Worm (Caenorhabditis elegans): ENCODE measurements around the gene srh-67.

The srh-67 gene

DNA sequence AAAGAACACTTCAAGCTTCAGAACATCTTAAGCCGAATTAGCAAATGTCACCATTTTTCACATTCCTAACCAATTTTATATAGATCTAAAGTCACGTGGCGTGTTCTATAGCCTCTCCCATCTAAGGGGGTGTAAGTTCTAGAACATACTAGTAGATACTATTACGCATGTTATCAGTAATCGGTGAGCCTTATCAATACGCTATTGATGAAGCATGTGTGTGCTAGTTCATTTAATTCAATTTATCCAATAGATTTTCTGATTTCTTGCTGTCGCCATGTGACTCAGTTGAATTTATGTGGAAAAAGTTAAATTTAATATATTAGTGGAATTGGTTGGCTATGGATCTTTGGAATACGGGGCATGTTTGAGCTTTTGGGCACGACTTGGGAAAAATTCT is 2.2 kb upstream of the srh-67 start:
- TF ChIP-seq dmd-4 (tag; optimal IDR thresholded peaks at IDR 0.05; ENCODE audit: borderline replicate concordance) (no peak), elt-2 (tag; optimal IDR thresholded peaks at IDR 0.05) (no peak), fkh-6 (tag; optimal IDR thresholded peaks at IDR 0.05) (no peak), hlh-30 (tag; optimal IDR thresholded peaks at IDR 0.05; ENCODE audit: insufficient read depth) (no peak), ceh-22 (tag; optimal IDR thresholded peaks at IDR 0.05) (no peak), nhr-11 (tag; optimal IDR thresholded peaks at IDR 0.05) (no peak)

DNA sequence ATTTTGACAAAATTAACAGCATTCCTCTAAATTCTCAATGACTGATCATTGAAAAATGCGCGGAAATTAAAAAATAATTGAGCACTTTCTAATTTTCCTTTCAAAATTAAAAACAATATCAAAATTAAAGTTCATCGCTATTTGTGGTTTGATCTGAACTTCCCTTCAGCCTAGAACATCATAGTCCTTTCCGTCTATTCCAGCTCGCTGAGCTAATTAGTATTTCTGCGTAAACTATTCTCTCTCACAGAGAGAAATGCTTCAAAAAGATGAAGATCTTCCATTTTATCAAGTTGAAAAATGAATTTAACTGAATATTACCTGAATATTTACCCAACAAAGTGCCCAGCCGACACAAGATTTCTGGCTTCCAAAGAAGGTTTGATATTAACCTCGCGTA is 1.7 kb upstream of the srh-67 start, which contains the start of gene srh-68:
TSS of gene srh-68 (plus strand) at position 301 of the 400 bp plus-strand sequence.
- no peak for TF ChIP-seq ceh-19 (GFP tag; optimal IDR thresholded peaks at IDR 0.05)
- TF ChIP-seq ceh-30 (tag; optimal IDR thresholded peaks at IDR 0.05) = no peak
- TF ChIP-seq dmd-4 (tag; optimal IDR thresholded peaks at IDR 0.05; ENCODE audit: borderline replicate concordance) = no peak
- TF ChIP-seq tbx-7 (tag; optimal IDR thresholded peaks at IDR 0.05) = no peak
- TF ChIP-seq nhr-11 (tag; optimal IDR thresholded peaks at IDR 0.05) = no peak
- TF ChIP-seq pax-1 (tag; optimal IDR thresholded peaks at IDR 0.05) = no peak
- no peak for TF ChIP-seq madf-2 (tag; optimal IDR thresholded peaks at IDR 0.05)
- no peak for TF ChIP-seq sox-4 (tag; optimal IDR thresholded peaks at IDR 0.05)
- TF ChIP-seq unc-55 (GFP tag; optimal IDR thresholded peaks at IDR 0.05) = no peak
- TF ChIP-seq che-1 (tag; optimal IDR thresholded peaks at IDR 0.05) = no peak
- TF ChIP-seq ceh-9 (tag; optimal IDR thresholded peaks at IDR 0.05) = no peak
- TF ChIP-seq ceh-18 (tag; optimal IDR thresholded peaks at IDR 0.05) = no peak
- no peak for TF ChIP-seq T23F11.4 (GFP tag; optimal IDR thresholded peaks at IDR 0.05)
- no peak for TF ChIP-seq pag-3 (tag; optimal IDR thresholded peaks at IDR 0.05; ENCODE audit: borderline replicate concordance)
- TF ChIP-seq dve-1 (tag; optimal IDR thresholded peaks at IDR 0.05) = no peak

DNA sequence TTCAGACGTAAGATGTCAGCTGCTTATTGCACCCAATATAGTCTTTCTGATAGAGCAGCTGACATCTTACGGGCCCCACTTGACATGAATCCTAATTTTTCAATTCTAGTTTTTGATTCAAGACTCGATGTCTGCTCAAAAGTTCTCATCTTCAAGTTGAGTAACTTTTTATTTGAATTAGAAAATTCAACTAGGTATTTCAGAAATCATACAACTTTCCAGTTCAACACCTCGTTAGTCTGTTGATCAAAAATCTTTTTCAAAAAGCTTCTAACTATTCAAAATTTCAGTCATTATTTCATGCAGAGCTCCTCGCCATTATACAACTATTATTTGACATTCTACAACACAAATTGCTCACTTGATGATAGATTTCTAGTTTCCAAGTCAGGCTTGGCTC is 3.1 kb downstream of the srh-67 start, which contains the start of gene srh-73:
TSS of gene srh-73 (plus strand) at position 301 of the 400 bp plus-strand sequence.
- TF ChIP-seq pqm-1 (tag; optimal IDR thresholded peaks at IDR 0.05) (no peak), ceh-9 (tag; optimal IDR thresholded peaks at IDR 0.05) (no peak), lin-11 (tag; optimal IDR thresholded peaks at IDR 0.05) (no peak), ceh-34 (tag; optimal IDR thresholded peaks at IDR 0.05) (no peak), fkh-10 (GFP tag; optimal IDR thresholded peaks at IDR 0.05) (no peak), zip-5 (tag; optimal IDR thresholded peaks at IDR 0.05) (no peak), pax-1 (tag; optimal IDR thresholded peaks at IDR 0.05) (no peak)

DNA sequence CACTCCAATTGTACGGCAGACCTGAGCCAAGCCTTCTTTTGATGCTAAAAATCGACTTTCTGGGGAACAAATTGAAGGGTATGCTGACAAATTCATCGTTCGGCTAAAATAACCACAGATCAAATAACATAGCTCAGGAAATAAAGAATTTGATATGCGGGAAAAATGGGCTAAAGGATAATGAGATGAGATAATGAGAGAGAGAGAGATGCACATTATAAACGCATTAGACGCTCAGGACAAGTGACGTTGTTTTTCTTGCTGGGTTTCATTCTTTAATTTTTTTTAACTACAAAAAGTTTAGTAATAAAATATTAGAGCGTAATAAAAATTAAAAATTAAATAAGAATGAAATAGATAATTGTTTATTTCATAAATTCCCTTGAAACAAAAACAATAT is 5.9 kb downstream of the srh-67 start, which contains the start of gene srh-69:
TSS of gene srh-69 (minus strand) at position 101 of the 400 bp plus-strand sequence.
- no peak for TF ChIP-seq ceh-6 (GFP tag; optimal IDR thresholded peaks at IDR 0.05)

DNA sequence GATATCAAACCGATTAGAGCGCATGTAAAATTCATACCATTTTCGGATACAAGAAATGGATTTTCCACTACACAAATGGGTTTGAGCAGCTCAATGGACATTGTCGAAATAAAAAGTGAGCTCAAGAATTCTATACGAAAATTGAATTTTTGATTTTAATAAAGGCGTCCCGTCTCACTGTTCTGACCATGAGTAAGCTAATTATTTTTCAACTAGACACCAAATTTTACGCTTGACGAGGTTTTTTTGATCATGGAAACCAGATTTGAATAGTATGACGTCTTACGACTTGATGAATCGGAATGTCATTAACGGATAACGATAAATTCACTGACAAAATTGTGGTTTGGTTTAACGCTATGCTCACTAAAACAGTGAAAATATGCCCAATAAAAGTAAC is 7.6 kb downstream of the srh-67 start, which contains the start of gene srh-61:
TSS of gene srh-61 (minus strand) at position 101 of the 400 bp plus-strand sequence.
- TF ChIP-seq dmd-4 (tag; optimal IDR thresholded peaks at IDR 0.05; ENCODE audit: borderline replicate concordance) = no peak

DNA sequence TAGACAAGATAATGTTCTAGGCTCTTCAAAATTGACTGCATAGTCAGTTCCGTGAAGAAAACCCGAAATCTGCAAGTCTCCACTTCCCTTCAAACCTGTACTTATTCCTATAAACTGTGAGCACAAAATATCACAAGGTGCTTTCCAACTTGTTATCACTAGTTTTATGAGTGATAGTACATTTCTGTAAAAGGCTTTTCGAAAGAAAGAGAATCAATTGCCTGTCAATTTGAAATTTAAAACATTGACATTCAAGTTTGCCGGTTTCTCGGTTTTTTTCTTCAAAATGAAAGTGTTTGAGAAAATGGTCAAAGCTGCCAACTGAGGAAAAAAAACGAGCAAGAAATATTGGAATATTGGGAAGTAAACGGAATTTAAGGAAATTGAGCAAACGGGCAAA is 9.3 kb downstream of the srh-67 start:
- no peak for TF ChIP-seq ceh-30 (tag; optimal IDR thresholded peaks at IDR 0.05)

DNA sequence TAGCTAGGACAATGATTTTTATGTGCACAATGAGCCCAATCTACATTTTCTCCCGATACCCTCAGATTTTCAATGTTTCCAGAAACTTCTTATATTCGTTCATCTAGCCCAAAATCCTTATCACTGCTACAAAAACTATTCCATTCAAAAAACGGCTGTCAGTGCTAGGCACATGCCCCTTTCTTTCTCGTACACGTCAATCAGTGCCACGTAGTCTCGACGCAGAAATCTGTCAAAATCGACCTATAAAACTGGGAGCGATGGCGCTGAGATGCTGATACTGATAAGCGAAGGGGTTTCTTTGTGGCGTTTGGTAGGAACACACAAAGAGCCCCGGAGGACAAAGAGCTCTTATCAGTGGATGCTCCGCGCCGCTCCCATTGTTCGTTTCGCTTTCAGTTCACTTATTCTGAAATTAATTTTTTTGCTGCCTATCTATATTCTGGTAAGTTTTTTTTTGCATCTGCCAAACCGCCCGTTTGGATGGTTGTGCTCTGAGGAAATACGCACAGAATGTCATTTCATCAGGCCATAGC is 10.1 kb downstream of the srh-67 start, which contains the start of gene srh-70:
TSS of gene srh-70 (minus strand) at position 51 of the 536 bp plus-strand sequence.
- TF ChIP-seq unc-86 (tag; optimal IDR thresholded peaks at IDR 0.05) (no peak), hlh-15 (tag; optimal IDR thresholded peaks at IDR 0.05) (no peak), ttx-3 (tag; optimal IDR thresholded peaks at IDR 0.05) (no peak), fkh-6 (tag; optimal IDR thresholded peaks at IDR 0.05) (no peak), ceh-18 (tag; optimal IDR thresholded peaks at IDR 0.05) (no peak), hlh-30 (tag; optimal IDR thresholded peaks at IDR 0.05; ENCODE audit: insufficient read depth) (no peak), npax-4 (tag; optimal IDR thresholded peaks at IDR 0.05) (no peak), Y22D7AL.16 (tag; optimal IDR thresholded peaks at IDR 0.05) (no peak), sox-4 (tag; optimal IDR thresholded peaks at IDR 0.05) (no peak), hlh-8 (tag; optimal IDR thresholded peaks at IDR 0.05) (no peak), nfya-1 (tag; optimal IDR thresholded peaks at IDR 0.05) (no peak), tbx-2 (tag; optimal IDR thresholded peaks at IDR 0.05) (no peak), ceh-14 (tag; optimal IDR thresholded peaks at IDR 0.05) (no peak), ceh-30 (tag; optimal IDR thresholded peaks at IDR 0.05) (no peak), pat-9 (tag; optimal IDR thresholded peaks at IDR 0.05) (no peak), pag-3 (tag; optimal IDR thresholded peaks at IDR 0.05; ENCODE audit: borderline replicate concordance) (no peak), ceh-24 (tag; optimal IDR thresholded peaks at IDR 0.05) (no peak), ceh-2 (tag; optimal IDR thresholded peaks at IDR 0.05) (no peak), odd-2 (tag; optimal IDR thresholded peaks at IDR 0.05) (no peak)

Measured in whole organism, late embryonic.